Fruit fly (Drosophila melanogaster) S2 (cell line): ENCODE data around the gene Task6.
A peak's percentile ranks its signal among the peaks of the same experiment; 100 is the strongest.

ENCODE experiments used
- CG8478 ChIP-seq: fragments of >200 bp; optimal IDR thresholded peaks from 2 replicates; lab custom pipeline; 2018
- CTCF ChIP-seq, 2 experiments: fragments of >200 bp; optimal IDR thresholded peaks; 2 replicates each; lab custom pipeline; 2018

The Task6 gene

DNA sequence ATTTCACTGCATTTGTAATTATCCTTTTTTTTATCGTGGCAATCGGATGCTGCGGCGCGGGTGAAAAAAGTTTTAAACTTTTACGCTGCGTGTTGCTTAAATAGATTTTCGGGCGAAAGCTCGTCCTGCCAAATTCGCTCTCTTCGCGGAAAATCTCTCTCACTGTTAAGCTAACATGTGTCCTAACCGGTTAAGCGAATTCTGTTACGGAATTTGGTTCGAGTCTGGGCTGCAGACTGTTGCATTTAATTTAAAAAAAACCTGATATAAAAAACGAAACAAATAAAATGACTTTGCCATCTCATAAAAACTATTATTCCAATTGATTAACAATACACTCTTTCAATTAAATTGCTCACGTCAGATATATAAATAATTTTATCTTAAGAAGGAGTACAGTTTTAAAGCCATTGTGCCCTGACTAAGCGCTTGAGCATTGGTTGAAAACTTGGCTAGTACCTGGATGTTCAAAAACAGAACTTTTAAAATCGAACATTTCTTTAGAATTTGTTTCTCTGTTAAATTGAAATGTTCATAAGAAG is at the start of gene Task6:
Task6 (minus strand) TSS at position 51 of the 542 bp plus-strand sequence.
- TF ChIP-seq CG8478 (lab: Kevin White, UChicago) (no peak), CTCF (optimal IDR thresholded peaks at IDR 0.05; lab: Kevin White, UChicago) (peak in 1 of 2 experiments; percentile 42)

DNA sequence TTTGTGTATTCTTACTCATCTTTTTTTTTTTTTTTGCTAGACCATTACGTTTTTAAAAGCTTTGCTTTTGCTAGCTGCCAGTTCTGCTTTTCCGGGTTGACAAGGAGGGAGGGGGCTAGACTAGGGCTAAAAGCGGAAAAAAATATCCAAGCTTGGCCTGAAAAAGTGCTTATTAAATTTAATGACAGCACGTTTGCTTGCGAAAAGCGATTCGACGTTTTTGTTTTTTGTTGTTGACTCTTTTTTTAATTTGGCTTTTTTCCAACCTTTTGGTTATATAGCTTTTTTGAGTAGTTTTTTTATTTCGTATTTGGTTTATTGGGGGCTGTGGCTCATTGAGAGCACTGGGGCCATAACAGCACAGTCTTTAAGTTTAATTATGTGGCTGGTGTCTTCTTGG is 48.1 kb upstream of the Task6 start:
- TF ChIP-seq CG8478 (lab: Kevin White, UChicago) (no peak), CTCF (optimal IDR thresholded peaks at IDR 0.05; lab: Kevin White, UChicago) (no peak)

DNA sequence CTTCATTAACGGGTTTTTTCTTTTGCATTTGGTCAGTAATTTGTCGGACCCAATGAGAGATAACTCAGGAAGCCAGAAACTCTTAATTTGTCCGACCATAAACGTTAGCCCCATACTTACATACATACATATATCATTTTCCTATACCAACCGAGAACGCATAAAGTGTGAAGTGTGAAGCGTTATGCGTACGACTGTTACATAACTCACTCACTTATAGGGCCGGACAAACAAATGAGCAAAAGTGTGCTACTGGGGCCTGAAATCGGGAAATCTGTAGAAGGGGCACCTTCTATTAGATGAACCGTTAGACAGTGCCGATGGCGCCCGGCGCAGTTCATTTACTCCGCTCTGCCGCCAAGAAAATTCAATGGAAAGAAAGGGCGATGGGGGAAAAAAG is 47.7 kb upstream of the Task6 start:
- TF ChIP-seq CTCF (optimal IDR thresholded peaks at IDR 0.05; lab: Kevin White, UChicago) (no peak), CG8478 (lab: Kevin White, UChicago) (no peak)

DNA sequence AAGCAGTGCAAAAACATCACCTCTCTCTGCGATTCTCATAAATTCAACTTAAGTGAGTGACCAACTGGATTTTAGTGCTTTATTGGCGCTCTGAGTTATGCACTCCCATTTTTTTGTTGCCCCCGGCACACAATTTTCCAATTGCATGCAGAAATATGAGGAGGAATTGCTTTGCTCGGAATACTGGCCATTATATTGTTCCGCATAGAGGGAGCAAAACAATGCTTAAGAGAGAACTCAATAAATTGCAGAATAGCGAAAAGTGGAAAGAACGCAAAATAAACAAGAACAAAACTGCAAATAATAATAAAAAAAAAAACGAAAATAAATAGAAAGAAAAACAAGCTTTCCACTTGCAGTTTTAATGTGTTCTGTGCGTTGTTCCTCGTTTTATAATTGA is 46.5 kb upstream of the Task6 start:
- TF ChIP-seq CG8478 (lab: Kevin White, UChicago) (no peak), CTCF (optimal IDR thresholded peaks at IDR 0.05; lab: Kevin White, UChicago) (no peak)

dm6 chr3R:13719053-13719452 is 44.7 kb upstream of the Task6 start:
- TF ChIP-seq CG8478 (lab: Kevin White, UChicago), result no peak
- no peak for TF ChIP-seq CTCF (optimal IDR thresholded peaks at IDR 0.05; lab: Kevin White, UChicago)

DNA sequence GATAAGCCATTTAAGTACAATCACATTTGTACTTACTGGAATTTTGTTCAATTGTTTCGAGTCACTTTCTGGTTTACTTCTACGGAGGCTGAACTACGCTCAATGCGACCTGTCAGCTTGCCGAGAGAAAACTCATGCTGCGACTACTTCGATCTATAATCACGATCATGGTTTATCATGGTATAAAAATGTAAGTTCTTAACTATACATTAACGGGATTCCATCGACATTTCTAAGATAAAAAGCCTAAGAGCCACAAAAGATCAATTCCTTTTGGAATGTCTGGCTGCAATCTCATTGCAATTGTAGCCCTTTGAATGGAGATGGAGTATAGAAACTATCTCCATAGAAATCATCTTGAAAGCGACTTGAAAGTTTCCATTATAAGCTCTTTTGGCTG is 43.7 kb upstream of the Task6 start, which contains the start of gene Ubc87F:
Ubc87F (minus strand) TSS at position 101 of the 400 bp plus-strand sequence.
- no peak for TF ChIP-seq CG8478 (lab: Kevin White, UChicago)
- TF ChIP-seq CTCF (optimal IDR thresholded peaks at IDR 0.05; lab: Kevin White, UChicago), result no peak

dm6 chr3R:13716827-13717226 is 42.5 kb upstream of the Task6 start:
- TF ChIP-seq CG8478 (lab: Kevin White, UChicago) (no peak), CTCF (optimal IDR thresholded peaks at IDR 0.05; lab: Kevin White, UChicago) (no peak)

DNA sequence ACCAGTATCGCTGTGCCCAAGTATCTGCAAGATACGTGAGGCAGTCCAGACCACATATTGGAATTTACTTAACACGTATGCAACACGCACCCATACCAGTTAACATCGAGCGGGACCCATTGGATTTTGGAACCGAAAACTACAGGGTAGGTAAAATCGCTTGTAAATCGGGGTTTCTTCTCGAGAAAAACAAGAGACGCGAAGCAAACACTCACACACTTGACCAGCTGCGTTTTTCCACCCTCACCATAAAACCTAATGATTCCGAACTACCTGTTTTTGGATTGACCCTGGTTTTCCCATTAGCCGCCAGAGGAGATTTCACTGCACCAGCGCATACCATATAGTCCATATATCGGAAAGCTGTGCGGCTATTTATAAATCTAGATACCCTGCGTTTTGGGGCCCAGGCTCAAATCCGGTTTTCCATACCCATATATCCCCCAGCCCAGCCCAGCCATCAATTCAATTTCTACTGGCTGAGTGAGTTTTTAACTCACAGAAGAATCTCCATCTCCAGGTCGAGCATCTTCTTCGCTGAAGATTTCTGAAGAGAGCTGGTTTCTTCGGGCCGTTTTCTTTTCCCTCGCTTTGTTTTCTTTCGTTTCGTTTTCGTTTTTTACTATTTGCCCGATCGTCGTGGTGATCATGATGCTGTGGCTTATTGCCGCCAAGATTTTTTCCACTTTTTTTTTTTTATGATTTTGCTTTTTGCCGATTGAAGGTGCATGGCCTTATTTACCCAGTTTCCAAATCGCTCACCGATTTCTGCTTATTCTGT is 41.5 kb upstream of the Task6 start:
- TF ChIP-seq CG8478 (lab: Kevin White, UChicago) (no peak), CTCF (optimal IDR thresholded peaks at IDR 0.05; lab: Kevin White, UChicago) (no peak)

dm6 chr3R:13715012-13715673 is 40.8 kb upstream of the Task6 start, which contains the start of gene kmr:
Gene kmr, plus strand, starts transcription at chr3R:13715207.
- TF ChIP-seq CTCF (optimal IDR thresholded peaks at IDR 0.05; lab: Kevin White, UChicago) (no peak), CG8478 (lab: Kevin White, UChicago) (no peak)

DNA sequence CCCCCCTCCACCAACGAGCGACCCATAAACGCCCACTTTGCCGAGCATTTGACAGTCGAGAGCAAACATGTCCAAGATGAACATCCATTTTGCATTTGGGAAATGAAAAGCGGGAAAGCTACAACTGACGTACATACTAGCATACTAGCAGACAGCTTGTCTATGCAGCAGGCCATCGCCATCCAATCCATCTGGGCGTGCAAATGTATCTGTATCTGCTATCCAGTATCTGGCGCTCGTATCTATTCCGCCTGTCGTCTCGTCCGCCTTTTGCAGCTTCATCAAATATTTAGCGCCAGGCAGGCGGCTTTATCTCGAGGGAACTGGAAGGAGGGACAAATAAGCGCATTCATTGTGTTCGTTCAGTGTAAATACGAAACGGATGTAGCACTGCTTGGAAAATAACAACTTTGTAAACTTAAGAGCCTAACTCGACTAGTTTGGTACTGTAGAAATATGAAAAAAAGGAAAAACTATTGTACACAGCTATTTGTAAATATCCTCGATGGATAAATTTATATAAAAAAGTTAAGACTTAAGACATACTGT is 39.7 kb upstream of the Task6 start:
- TF ChIP-seq CG8478 (lab: Kevin White, UChicago) (no peak), CTCF (optimal IDR thresholded peaks at IDR 0.05; lab: Kevin White, UChicago) (no peak)

DNA sequence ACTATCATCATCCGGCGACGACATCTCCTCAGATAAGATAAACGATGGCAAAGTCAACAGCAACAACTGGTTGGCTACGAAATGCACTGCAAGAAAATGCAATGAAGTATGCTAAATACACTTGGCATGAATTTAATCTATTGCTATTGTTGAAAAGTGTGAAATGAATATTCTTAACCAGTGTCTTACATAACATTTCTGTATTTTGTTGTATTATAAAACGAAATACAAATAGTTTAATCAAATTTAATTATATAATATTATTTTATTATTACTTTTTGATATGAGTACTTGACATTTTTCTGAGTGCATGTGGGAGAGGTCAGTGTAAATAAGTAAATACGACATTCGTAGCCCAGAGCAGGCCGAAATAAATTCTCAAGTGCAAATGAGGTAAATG is 39.2 kb upstream of the Task6 start:
- TF ChIP-seq CTCF (optimal IDR thresholded peaks at IDR 0.05; lab: Kevin White, UChicago) (no peak), CG8478 (lab: Kevin White, UChicago) (no peak)

dm6 chr3R:13711735-13712134 is 37.4 kb upstream of the Task6 start, which contains the start of the genes primo-1 and primo-2:
Gene primo-1, minus strand, starts transcription at chr3R:13711835.
Gene primo-2, minus strand, starts transcription at chr3R:13711835.
- no peak for TF ChIP-seq CG8478 (lab: Kevin White, UChicago)
- TF ChIP-seq CTCF (optimal IDR thresholded peaks at IDR 0.05; lab: Kevin White, UChicago), result no peak

DNA sequence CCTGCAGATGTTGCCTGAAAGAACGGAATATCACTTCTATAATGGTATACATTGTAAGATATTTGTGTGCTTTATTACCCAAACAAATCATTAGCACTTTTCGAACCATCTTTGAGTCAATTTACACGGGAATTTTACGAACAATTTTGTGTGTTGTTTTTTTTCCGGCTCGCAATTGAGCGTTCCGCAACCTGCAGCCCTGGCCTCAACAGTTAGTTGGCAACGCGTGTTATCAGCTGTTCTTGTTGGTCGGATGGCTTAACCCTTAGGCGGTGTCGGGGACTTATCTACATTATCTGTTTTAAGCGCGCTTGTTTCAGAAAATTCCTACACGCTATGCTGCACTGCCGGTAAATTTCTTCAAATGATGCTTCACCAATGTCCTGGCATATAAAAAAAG is 36.3 kb upstream of the Task6 start:
- TF ChIP-seq CTCF (optimal IDR thresholded peaks at IDR 0.05; lab: Kevin White, UChicago), result peak in 1 of 2 experiments; percentile 22
- TF ChIP-seq CG8478 (lab: Kevin White, UChicago), result no peak

DNA sequence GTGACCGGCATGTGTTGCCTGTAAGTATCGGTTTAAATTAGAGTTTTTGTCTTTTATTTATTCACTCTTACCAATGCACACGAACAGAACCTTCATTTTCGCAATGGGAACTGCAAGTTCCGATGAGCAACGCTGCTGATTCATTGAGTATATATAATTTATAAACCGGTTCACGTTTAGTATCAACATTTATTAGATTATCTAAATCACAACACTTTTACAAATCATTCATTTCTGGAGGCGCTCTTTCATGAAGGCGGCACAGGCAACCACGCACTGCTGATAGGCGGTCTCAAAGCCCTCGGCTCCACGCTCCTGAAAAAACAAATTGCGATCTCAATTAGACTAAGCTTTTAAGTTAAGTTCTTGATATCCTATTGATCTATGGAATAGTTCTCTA is 35.5 kb upstream of the Task6 start, which contains the start of gene Argp:
Argp (minus strand) TSS at position 101 of the 400 bp plus-strand sequence.
- TF ChIP-seq CG8478 (lab: Kevin White, UChicago), result no peak
- no peak for TF ChIP-seq CTCF (optimal IDR thresholded peaks at IDR 0.05; lab: Kevin White, UChicago)
